Worm (Caenorhabditis elegans) whole organism, L4 larva: ENCODE measurements around the gene R02D5.10.

ENCODE experiments used
- F10B5.3 ChIP-seq: sonication (generic microtip); optimal IDR thresholded peaks from 2 replicates; lab custom pipeline; 2016; ENCODE audit warnings: mild to moderate bottlenecking, missing genetic modification characterization, missing compliant biosample characterization
- T26A8.4 ChIP-seq: fragments of 200-800 bp; sonication (Bioruptor generic); IDR thresholded peaks from 2 replicates; pipeline ENCODE4 v1.3.6; 2022; ENCODE audit warnings: missing genetic modification characterization, missing compliant biosample characterization
- Y105C5A.15 ChIP-seq: fragments of 200-800 bp; sonication (Bioruptor generic); IDR thresholded peaks from 2 replicates; pipeline ENCODE4 v1.3.6; 2022; ENCODE audit warnings: missing genetic modification characterization, missing compliant biosample characterization
- Y48G9A.11 ChIP-seq: fragments of 200-800 bp; sonication (Bioruptor generic); IDR thresholded peaks from 2 replicates; pipeline ENCODE4 v1.3.6; 2022; ENCODE audit warnings: missing genetic modification reagents, missing genetic modification characterization, missing compliant biosample characterization
- Y75B8A.6 ChIP-seq: fragments of 200-800 bp; sonication (Bioruptor generic); IDR thresholded peaks from 2 replicates; pipeline ENCODE4 v1.3.6; 2022; ENCODE audit warnings: missing genetic modification reagents, missing genetic modification characterization, missing compliant biosample characterization
- aha-1 ChIP-seq: fragments of 150-350 bp; peaks from one replicate; lab custom pipeline; 2014; ENCODE audit warnings: missing biosample characterization, missing genetic modification characterization
- aly-2 ChIP-seq: sonication (generic microtip); optimal IDR thresholded peaks from 2 replicates; lab custom pipeline; 2018; ENCODE audit warnings: missing biosample characterization, missing genetic modification characterization
- ama-1 ChIP-seq: fragments of 150-350 bp; optimal IDR thresholded peaks from 2 replicates; lab custom pipeline; 2014; ENCODE audit warnings: inconsistent platforms, mixed read lengths
- ceh-20 ChIP-seq: fragments of 200-800 bp; sonication (Bioruptor generic); IDR thresholded peaks from 2 replicates; pipeline ENCODE4 v1.3.6; 2022; ENCODE audit warnings: missing genetic modification reagents, missing genetic modification characterization, missing compliant biosample characterization
- ceh-44 ChIP-seq: fragments of 200-800 bp; sonication (Bioruptor generic); IDR thresholded peaks from 2 replicates; pipeline ENCODE4 v1.3.6; 2022; ENCODE audit warnings: missing genetic modification reagents, missing genetic modification characterization, missing compliant biosample characterization
- ceh-62 ChIP-seq: sonication (generic microtip); optimal IDR thresholded peaks from 2 replicates; lab custom pipeline; 2017; ENCODE audit warnings: missing biosample characterization, missing genetic modification characterization
- ces-1 ChIP-seq: fragments of 150-350 bp; sonication (generic microtip); optimal IDR thresholded peaks from 4 replicates; lab custom pipeline; 2014; ENCODE audit warnings: missing biosample characterization, missing genetic modification reagents, missing genetic modification characterization
- cey-2 ChIP-seq: sonication (generic microtip); optimal IDR thresholded peaks from 3 replicates; lab custom pipeline; 2017; ENCODE audit warnings: missing genetic modification characterization, mild to moderate bottlenecking, missing compliant biosample characterization, antibody characterized with exemption, borderline replicate concordance; ENCODE audit not compliant: insufficient read depth
- ctbp-1 ChIP-seq: fragments of 200-800 bp; sonication (Bioruptor generic); IDR thresholded peaks from 2 replicates; pipeline ENCODE4 v1.3.6; 2022; ENCODE audit warnings: missing genetic modification reagents, missing genetic modification characterization, missing compliant biosample characterization
- daf-16 ChIP-seq, 3 experiments: sonication (generic microtip); optimal IDR thresholded peaks; 2 replicates each; lab custom pipeline; 2016 to 2017; ENCODE audit warnings: missing genetic modification characterization in 3 of 3, missing genetic modification reagents in 3 of 3, mild to moderate bottlenecking in 2 of 3, missing compliant biosample characterization in 2 of 3, missing biosample characterization in 1 of 3, moderate library complexity in 1 of 3
- dmd-9 ChIP-seq: fragments of 200-800 bp; sonication (Bioruptor generic); IDR thresholded peaks from 2 replicates; pipeline ENCODE4 v1.3.6; 2022; ENCODE audit warnings: missing genetic modification reagents, missing genetic modification characterization, missing compliant biosample characterization
- duxl-1 ChIP-seq: sonication (generic microtip); optimal IDR thresholded peaks from 2 replicates; lab custom pipeline; 2016; ENCODE audit warnings: mild to moderate bottlenecking, missing genetic modification characterization, moderate library complexity, missing compliant biosample characterization; ENCODE audit not compliant: poor library complexity
- dve-1 ChIP-seq: sonication (generic microtip); optimal IDR thresholded peaks from 2 replicates; lab custom pipeline; 2017; ENCODE audit warnings: antibody characterized with exemption, mild to moderate bottlenecking, missing genetic modification characterization, missing compliant biosample characterization; ENCODE audit not compliant: insufficient read depth
- egl-27 ChIP-seq: sonication (generic microtip); optimal IDR thresholded peaks from 3 replicates; lab custom pipeline; 2017; ENCODE audit warnings: missing biosample characterization, missing genetic modification reagents, missing genetic modification characterization
- egl-43 ChIP-seq: fragments of 200-800 bp; sonication (Bioruptor generic); IDR thresholded peaks from 2 replicates; pipeline ENCODE4 v1.3.6; 2022; ENCODE audit warnings: missing genetic modification reagents, missing genetic modification characterization, missing compliant biosample characterization
- fos-1 ChIP-seq: fragments of 150-350 bp; optimal IDR thresholded peaks from 2 replicates; lab custom pipeline; 2014; ENCODE audit warnings: missing biosample characterization, missing genetic modification characterization
- hlh-11 ChIP-seq: fragments of 200-800 bp; sonication (Bioruptor generic); optimal IDR thresholded peaks from 2 replicates; lab custom pipeline; 2018; ENCODE audit warnings: mild to moderate bottlenecking, missing genetic modification characterization, missing compliant biosample characterization
- hlh-30 ChIP-seq: sonication (generic microtip); optimal IDR thresholded peaks from 2 replicates; lab custom pipeline; 2017; ENCODE audit warnings: antibody characterized with exemption, mild to moderate bottlenecking, missing genetic modification characterization, missing compliant biosample characterization; ENCODE audit not compliant: insufficient read depth
- jun-1 ChIP-seq: fragments of 150-350 bp; optimal IDR thresholded peaks from 2 replicates; lab custom pipeline; 2014; ENCODE audit warnings: missing biosample characterization, missing genetic modification reagents, missing genetic modification characterization
- lin-29 ChIP-seq: fragments of 200-800 bp; sonication (Bioruptor generic); IDR thresholded peaks from 2 replicates; pipeline ENCODE4 v1.3.6; 2022; ENCODE audit warnings: missing genetic modification reagents, missing genetic modification characterization, missing compliant biosample characterization
- lin-39 ChIP-seq: fragments of 150-350 bp; optimal IDR thresholded peaks from 2 replicates; lab custom pipeline; 2014; ENCODE audit warnings: missing biosample characterization, missing genetic modification reagents, missing genetic modification characterization
- mdl-1 ChIP-seq, 2 experiments: fragments of 150-350 bp in 1 of 2; sonication (generic microtip) in 1 of 2; optimal IDR thresholded peaks; 2 replicates each; lab custom pipeline; 2014 to 2017; ENCODE audit warnings: missing biosample characterization in 2 of 2, missing genetic modification characterization in 2 of 2
- mep-1 ChIP-seq: fragments of 150-350 bp; sonication (generic microtip); optimal IDR thresholded peaks from 3 replicates; lab custom pipeline; 2014; ENCODE audit warnings: missing biosample characterization, missing genetic modification characterization
- mxl-3 ChIP-seq: fragments of 200-800 bp; sonication (Bioruptor generic); optimal IDR thresholded peaks from 2 replicates; lab custom pipeline; 2018; ENCODE audit warnings: mild to moderate bottlenecking, missing genetic modification characterization, missing compliant biosample characterization
- nhr-102 ChIP-seq: sonication (generic microtip); optimal IDR thresholded peaks from 2 replicates; lab custom pipeline; 2016; ENCODE audit warnings: mild to moderate bottlenecking, missing genetic modification characterization, moderate library complexity, missing compliant biosample characterization
- nhr-111 ChIP-seq: fragments of 200-800 bp; sonication (Bioruptor generic); optimal IDR thresholded peaks from 2 replicates; lab custom pipeline; 2018; ENCODE audit warnings: mild to moderate bottlenecking, missing genetic modification characterization, missing compliant biosample characterization
- nhr-237 ChIP-seq: sonication (generic microtip); optimal IDR thresholded peaks from 2 replicates; lab custom pipeline; 2017; ENCODE audit warnings: missing biosample characterization, missing genetic modification characterization
- nhr-25 ChIP-seq: sonication (generic microtip); optimal IDR thresholded peaks from 2 replicates; lab custom pipeline; 2017; ENCODE audit warnings: missing genetic modification characterization, mild to moderate bottlenecking, missing compliant biosample characterization, antibody characterized with exemption, moderate library complexity, borderline replicate concordance; ENCODE audit not compliant: insufficient read depth
- nhr-28 ChIP-seq: fragments of 150-350 bp; optimal IDR thresholded peaks from 2 replicates; lab custom pipeline; 2014; ENCODE audit warnings: missing biosample characterization, missing genetic modification characterization
- nhr-48 ChIP-seq: sonication (generic microtip); optimal IDR thresholded peaks from 2 replicates; lab custom pipeline; 2016; ENCODE audit warnings: mild to moderate bottlenecking, missing genetic modification characterization, missing compliant biosample characterization
- nhr-6 ChIP-seq: fragments of 150-350 bp; optimal IDR thresholded peaks from 2 replicates; lab custom pipeline; 2014; ENCODE audit warnings: missing biosample characterization, missing genetic modification characterization
- nhr-76 ChIP-seq: fragments of 150-350 bp; optimal IDR thresholded peaks from 2 replicates; lab custom pipeline; 2014; ENCODE audit warnings: missing biosample characterization, missing genetic modification characterization
- nhr-77 ChIP-seq: fragments of 150-350 bp; optimal IDR thresholded peaks from 2 replicates; lab custom pipeline; 2014; ENCODE audit warnings: missing biosample characterization, missing genetic modification characterization
- pqm-1 ChIP-seq: sonication (generic microtip); optimal IDR thresholded peaks from 2 replicates; lab custom pipeline; 2017; ENCODE audit warnings: missing biosample characterization, missing genetic modification characterization
- rbr-2 ChIP-seq: sonication (generic microtip); optimal IDR thresholded peaks from 2 replicates; lab custom pipeline; 2016; ENCODE audit warnings: missing genotype, missing genetic modification characterization, missing compliant biosample characterization
- saeg-2 ChIP-seq: fragments of 200-800 bp; sonication (Bioruptor generic); IDR thresholded peaks from 2 replicates; pipeline ENCODE4 v1.3.6; 2022; ENCODE audit warnings: missing genetic modification reagents, missing genetic modification characterization, missing compliant biosample characterization
- set-16 ChIP-seq: fragments of 200-800 bp; sonication (Bioruptor generic); IDR thresholded peaks from 2 replicates; pipeline ENCODE4 v1.3.6; 2022; ENCODE audit warnings: missing genetic modification reagents, missing genetic modification characterization, missing compliant biosample characterization
- snpc-4 ChIP-seq: fragments of 150-350 bp; optimal IDR thresholded peaks from 2 replicates; lab custom pipeline; 2014; ENCODE audit warnings: missing biosample characterization, missing genetic modification characterization
- spr-3 ChIP-seq: fragments of 200-800 bp; sonication (Bioruptor generic); optimal IDR thresholded peaks from 2 replicates; lab custom pipeline; 2018; ENCODE audit warnings: mild to moderate bottlenecking, missing genetic modification characterization, missing compliant biosample characterization
- unc-62 ChIP-seq, 3 experiments: fragments of 150-350 bp in 1 of 3; sonication (generic microtip); optimal IDR thresholded peaks in 2 of 3; peaks in 1 of 3; 1 replicate in 1 of 3; 2 replicates in 2 of 3; lab custom pipeline; 2014 to 2017; ENCODE audit warnings: missing biosample characterization in 3 of 3, missing genetic modification characterization in 3 of 3, missing genetic modification reagents in 3 of 3, missing genotype in 1 of 3
- vab-7 ChIP-seq: fragments of 200-800 bp; sonication (Bioruptor generic); IDR thresholded peaks from 2 replicates; pipeline ENCODE4 v1.3.6; 2022; ENCODE audit warnings: missing genetic modification reagents, missing genetic modification characterization, missing compliant biosample characterization
- ztf-7 ChIP-seq: fragments of 150-350 bp; optimal IDR thresholded peaks from 2 replicates; lab custom pipeline; 2014; ENCODE audit warnings: missing biosample characterization, missing genetic modification characterization

R02D5.10 gene

ce11 chrV:14508005-14508521 is 26.0 kb downstream of the R02D5.10 start, which contains the start of gene R02D5.1:
TSS of gene R02D5.1 (plus strand) at chrV:14508249.
- TF ChIP-seq nhr-48 (tag; lab: Kevin White, UChicago) (peak; percentile 43), Y105C5A.15 (no peak), hlh-11 (peak; percentile 25), nhr-102 (tag; lab: Kevin White, UChicago) (no peak), ces-1 (GFP tag; lab: Kevin White, UChicago) (no peak)

- peak; percentile 68 for TF ChIP-seq aha-1
- TF ChIP-seq set-16 (GFP tag; lab: Robert Waterston, UW) = no peak
- TF ChIP-seq nhr-25 (tag; lab: Kevin White, UChicago) = no peak
- peak in 1 of 2 experiments; percentile 66 for TF ChIP-seq unc-62 (GFP tag; optimal IDR thresholded peaks at IDR 0.05 in 1 of 2; lab: Kevin White, UChicago)
- TF ChIP-seq unc-62 (tag; optimal IDR thresholded peaks at IDR 0.05; lab: Kevin White, UChicago) = no peak
- TF ChIP-seq dmd-9 (GFP tag; lab: Robert Waterston, UW) = no peak
- TF ChIP-seq egl-27 (tag; lab: Kevin White, UChicago) = no peak
- TF ChIP-seq Y75B8A.6 (GFP tag; lab: Robert Waterston, UW) = no peak
Observed at ce11 chrV:14508556-14508955, 26.5 kb downstream of the R02D5.10 start.

ce11 chrV:14510746-14511145 is 28.7 kb downstream of the R02D5.10 start, which contains the start of gene R02D5.9:
TSS of gene R02D5.9 (minus strand) at chrV:14511123.
- TF ChIP-seq spr-3 (GFP tag; lab: Kevin White, UChicago) = no peak
- peak; percentile 91 for TF ChIP-seq mxl-3
- no peak for TF ChIP-seq aly-2
- TF ChIP-seq ceh-44 (GFP tag; lab: Robert Waterston, UW) = no peak
- TF ChIP-seq ceh-62 = no peak
- no peak for TF ChIP-seq fos-1 (tag; lab: Kevin White, UChicago)
- TF ChIP-seq duxl-1 (tag; lab: Kevin White, UChicago) = no peak
- no peak for TF ChIP-seq Y75B8A.6 (GFP tag; lab: Robert Waterston, UW)
- no peak for TF ChIP-seq pqm-1 (tag; lab: Kevin White, UChicago)
- no peak for TF ChIP-seq mep-1 (tag; lab: Kevin White, UChicago)
- peak; percentile 77 to 97 for TF ChIP-seq mdl-1 (tag; optimal IDR thresholded peaks at IDR 0.05; lab: Kevin White, UChicago)
- TF ChIP-seq nhr-76 (tag; lab: Kevin White, UChicago) = peak; percentile 14
- TF ChIP-seq saeg-2 = no peak
- TF ChIP-seq egl-43 (GFP tag; lab: Robert Waterston, UW) = no peak
- TF ChIP-seq nhr-237 (tag; lab: Kevin White, UChicago) = no peak
- no peak for TF ChIP-seq F10B5.3 (tag; lab: Kevin White, UChicago)
- no peak for TF ChIP-seq rbr-2 (tag; lab: Kevin White, UChicago)
- TF ChIP-seq cey-2 (tag; lab: Kevin White, UChicago) = peak; percentile 52
- no peak for TF ChIP-seq lin-29 (GFP tag; lab: Robert Waterston, UW)
- TF ChIP-seq ztf-7 (tag; lab: Kevin White, UChicago) = no peak
- TF ChIP-seq ama-1 (lab: Kevin White, UChicago) = no peak
- TF ChIP-seq ctbp-1 (GFP tag; lab: Robert Waterston, UW) = no peak
- peak; percentile 85 for TF ChIP-seq hlh-30 (tag; lab: Kevin White, UChicago)
- no peak for TF ChIP-seq ceh-20 (GFP tag; lab: Robert Waterston, UW)
- TF ChIP-seq nhr-102 (tag; lab: Kevin White, UChicago) = no peak
- peak; percentile 61 for TF ChIP-seq dve-1 (tag; lab: Kevin White, UChicago)
- TF ChIP-seq vab-7 = no peak
- peak; percentile 85 for TF ChIP-seq nhr-6 (tag; lab: Kevin White, UChicago)
- TF ChIP-seq nhr-28 = peak; percentile 89
- no peak for TF ChIP-seq T26A8.4 (GFP tag; lab: Robert Waterston, UW)
- no peak for TF ChIP-seq lin-39 (tag; lab: Kevin White, UChicago)
- TF ChIP-seq nhr-111 (GFP tag; lab: Kevin White, UChicago) = no peak
- no peak for TF ChIP-seq Y48G9A.11 (GFP tag; lab: Robert Waterston, UW)
- no peak for TF ChIP-seq jun-1
- TF ChIP-seq snpc-4 (tag; lab: Kevin White, UChicago) = no peak
- TF ChIP-seq daf-16 (GFP tag; optimal IDR thresholded peaks at IDR 0.05; lab: Kevin White, UChicago) = no peak
- TF ChIP-seq daf-16 (tag; optimal IDR thresholded peaks at IDR 0.05; lab: Kevin White, UChicago) = no peak
- peak; percentile 47 for TF ChIP-seq nhr-77 (tag; lab: Kevin White, UChicago)
